Worm (Caenorhabditis elegans): ENCODE data around the gene str-248.
A peak's percentile ranks its signal among the peaks of the same experiment; 100 is the strongest.

The str-248 gene

ce11 chrV:15594573-15594972 lies 34.9 kb downstream of the str-248 start, which contains the start of gene fbxa-139:
Gene fbxa-139 (minus strand): TSS chrV:15594673.
- TF ChIP-seq nhr-28 (tag; optimal IDR thresholded peaks at IDR 0.05) (no peak), mml-1 (tag; optimal IDR thresholded peaks at IDR 0.05) (no peak), nhr-23 (tag; optimal IDR thresholded peaks at IDR 0.05) (no peak), skn-1 (tag; optimal IDR thresholded peaks at IDR 0.05) (no peak), nhr-25 (tag; optimal IDR thresholded peaks at IDR 0.05) (no peak), ztf-11 (tag; optimal IDR thresholded peaks at IDR 0.05) (no peak), nhr-237 (tag; optimal IDR thresholded peaks at IDR 0.05) (no peak), unc-39 (tag; optimal IDR thresholded peaks at IDR 0.05) (no peak), R02D3.7 (tag; optimal IDR thresholded peaks at IDR 0.05) (no peak)

ce11 chrV:15590183-15590667 lies 39.2 kb downstream of the str-248 start, which contains the start of gene F28F8.7:
Gene F28F8.7 (minus strand): TSS chrV:15590617.
- TF ChIP-seq elt-2 (tag; optimal IDR thresholded peaks at IDR 0.05) (peak; percentile 86), nhr-11 (tag; optimal IDR thresholded peaks at IDR 0.05) (peak; percentile 2), lsy-12 (tag; optimal IDR thresholded peaks at IDR 0.05) (peak; percentile 51), R02D3.7 (tag; optimal IDR thresholded peaks at IDR 0.05) (peak; percentile 60), nhr-43 (tag; optimal IDR thresholded peaks at IDR 0.05; ENCODE audit: poor library complexity, severe bottlenecking) (peak; percentile 19), pqm-1 (tag; optimal IDR thresholded peaks at IDR 0.05) (peak; percentile 25), lin-15B (tag; optimal IDR thresholded peaks at IDR 0.05) (peak; percentile 51)

ce11 chrV:15581440-15581839 lies 48.0 kb downstream of the str-248 start:
- TF ChIP-seq nfya-1 (tag; optimal IDR thresholded peaks at IDR 0.05; ENCODE audit: insufficient read depth), result peak; percentile 54

ce11 chrV:15578386-15578785 lies 51.1 kb downstream of the str-248 start, which contains the start of gene F28F8.9:
Gene F28F8.9 (minus strand): TSS chrV:15578673.
- TF ChIP-seq unc-39 (tag; optimal IDR thresholded peaks at IDR 0.05), result no peak
- no peak for TF ChIP-seq ceh-82 (tag; optimal IDR thresholded peaks at IDR 0.05)
- no peak for TF ChIP-seq nhr-77 (tag; optimal IDR thresholded peaks at IDR 0.05)
- TF ChIP-seq nhr-23 (tag; optimal IDR thresholded peaks at IDR 0.05), result peak; percentile 52
- TF ChIP-seq ceh-28 (tag; optimal IDR thresholded peaks at IDR 0.05), result no peak
- no peak for TF ChIP-seq ZK546.5 (tag; optimal IDR thresholded peaks at IDR 0.05)
- TF ChIP-seq unc-62 (GFP tag; optimal IDR thresholded peaks at IDR 0.05), result no peak
- TF ChIP-seq nhr-43 (tag; optimal IDR thresholded peaks at IDR 0.05; ENCODE audit: poor library complexity, severe bottlenecking), result peak; percentile 19
- TF ChIP-seq pha-4 (tag; optimal IDR thresholded peaks at IDR 0.05), result peak; percentile 68
- TF ChIP-seq aly-2 (tag; optimal IDR thresholded peaks at IDR 0.05), result no peak
- no peak for TF ChIP-seq lsy-12 (tag; optimal IDR thresholded peaks at IDR 0.05)
- TF ChIP-seq elt-3 (tag; optimal IDR thresholded peaks at IDR 0.05), result no peak
- TF ChIP-seq daf-12 (tag; optimal IDR thresholded peaks at IDR 0.05), result no peak
- TF ChIP-seq nfya-1 (tag; optimal IDR thresholded peaks at IDR 0.05; ENCODE audit: insufficient read depth), result peak; percentile 56
- no peak for TF ChIP-seq ztf-4 (tag; optimal IDR thresholded peaks at IDR 0.05)
- TF ChIP-seq mml-1 (tag; optimal IDR thresholded peaks at IDR 0.05), result no peak
- TF ChIP-seq nhr-67 (tag; optimal IDR thresholded peaks at IDR 0.05), result no peak
- no peak for TF ChIP-seq nhr-11 (tag; optimal IDR thresholded peaks at IDR 0.05)
- no peak for TF ChIP-seq nhr-12 (tag; optimal IDR thresholded peaks at IDR 0.05)
- TF ChIP-seq ceh-16 (tag; optimal IDR thresholded peaks at IDR 0.05), result no peak
- TF ChIP-seq nhr-76 (tag; optimal IDR thresholded peaks at IDR 0.05), result no peak
- TF ChIP-seq eor-1 (tag; optimal IDR thresholded peaks at IDR 0.05), result no peak
- TF ChIP-seq lin-15B (tag; optimal IDR thresholded peaks at IDR 0.05), result peak; percentile 67
- TF ChIP-seq fkh-10 (GFP tag; optimal IDR thresholded peaks at IDR 0.05), result no peak
- peak; percentile 18 for TF ChIP-seq ama-1 (optimal IDR thresholded peaks at IDR 0.05)
- no peak for TF ChIP-seq zag-1 (tag; optimal IDR thresholded peaks at IDR 0.05)
- TF ChIP-seq jun-1 (tag; optimal IDR thresholded peaks at IDR 0.05), result no peak
- TF ChIP-seq sea-2 (GFP tag; optimal IDR thresholded peaks at IDR 0.05), result no peak
- no peak for TF ChIP-seq fkh-2 (tag; optimal IDR thresholded peaks at IDR 0.05)
- TF ChIP-seq nhr-28 (tag; optimal IDR thresholded peaks at IDR 0.05), result no peak
- no peak for TF ChIP-seq snpc-4 (tag; optimal IDR thresholded peaks at IDR 0.05)
- no peak for TF ChIP-seq ceh-9 (tag; optimal IDR thresholded peaks at IDR 0.05)
- TF ChIP-seq skn-1 (tag; optimal IDR thresholded peaks at IDR 0.05), result no peak
- no peak for TF ChIP-seq elt-1 (tag; optimal IDR thresholded peaks at IDR 0.05)
- no peak for TF ChIP-seq nhr-25 (tag; optimal IDR thresholded peaks at IDR 0.05)
- TF ChIP-seq pqm-1 (tag; optimal IDR thresholded peaks at IDR 0.05), result no peak
- peak; percentile 31 for TF ChIP-seq lin-39 (tag; optimal IDR thresholded peaks at IDR 0.05)
- TF ChIP-seq fos-1 (tag; optimal IDR thresholded peaks at IDR 0.05), result no peak
- TF ChIP-seq tbx-2 (tag; optimal IDR thresholded peaks at IDR 0.05), result no peak
- TF ChIP-seq ztf-11 (tag; optimal IDR thresholded peaks at IDR 0.05), result no peak
- peak; percentile 24 for TF ChIP-seq hmg-11 (tag; optimal IDR thresholded peaks at IDR 0.05)
- peak; percentile 91 for TF ChIP-seq R02D3.7 (tag; optimal IDR thresholded peaks at IDR 0.05)
- TF ChIP-seq nhr-237 (tag; optimal IDR thresholded peaks at IDR 0.05), result no peak
- TF ChIP-seq elt-2 (tag; optimal IDR thresholded peaks at IDR 0.05), result no peak
- no peak for TF ChIP-seq egl-5 (tag; optimal IDR thresholded peaks at IDR 0.05)

All from whole organism, L3 larva.